Fruit fly (Drosophila melanogaster): ENCODE data around the gene tobi.

tobi gene

DNA sequence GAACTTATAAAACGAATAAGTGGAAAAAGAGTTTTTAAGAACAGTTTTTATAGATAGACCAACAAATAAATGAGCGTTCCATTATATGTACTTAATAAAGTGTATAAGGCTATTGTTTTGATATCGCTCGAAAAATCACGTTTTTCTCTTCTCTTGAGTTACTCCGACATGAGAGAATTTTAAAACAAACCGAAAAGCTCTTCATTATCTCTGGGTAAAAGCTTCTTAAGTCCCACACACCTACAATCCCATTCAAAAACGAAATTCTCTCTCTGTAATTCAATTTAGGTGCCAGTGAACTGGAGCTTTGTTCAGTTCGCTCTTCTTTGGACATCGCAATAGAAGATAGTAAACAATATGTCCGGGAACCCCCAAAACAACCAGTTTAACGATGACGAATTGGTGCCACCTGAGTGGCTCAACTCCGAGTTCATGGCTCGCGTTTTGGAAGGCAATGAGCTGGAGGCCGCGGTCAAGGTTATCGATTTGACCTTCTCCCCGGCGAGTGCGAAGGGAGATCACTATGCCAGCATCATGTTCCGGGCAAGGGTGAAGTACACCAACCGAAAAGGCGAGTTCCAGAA lies 42.8 kb downstream of the tobi start, which contains the start of gene CG31436:
TSS of gene CG31436 (plus strand) at position 281 of the 584 bp plus-strand sequence.
- TF ChIP-seq CG11617 (GFP tag; optimal IDR thresholded peaks at IDR 0.05): no peak
- no peak for TF ChIP-seq Hr96 (GFP tag; optimal IDR thresholded peaks at IDR 0.05)
- peak; percentile 62 for TF ChIP-seq cic (GFP tag; optimal IDR thresholded peaks at IDR 0.05)
- no peak for TF ChIP-seq Mnt (GFP tag; optimal IDR thresholded peaks at IDR 0.05)
- no peak for TF ChIP-seq CG1620 (GFP tag; optimal IDR thresholded peaks at IDR 0.05)
- TF ChIP-seq kay (GFP tag; ENCODE audit: borderline replicate concordance): peak; percentile 84
- no peak for TF ChIP-seq CG5204 (GFP tag; optimal IDR thresholded peaks at IDR 0.05)
- no peak for TF ChIP-seq CG33017 (tag; optimal IDR thresholded peaks at IDR 0.05)

dm6 chr3R:25302239-25302638 lies 44.5 kb downstream of the tobi start, which contains the start of gene CG31370:
Gene CG31370, plus strand, starts transcription at chr3R:25302464.
- TF ChIP-seq bab1 (GFP tag; optimal IDR thresholded peaks at IDR 0.05): no peak
- no peak for TF ChIP-seq Mnt (GFP tag; optimal IDR thresholded peaks at IDR 0.05)
- TF ChIP-seq Hr96 (GFP tag; optimal IDR thresholded peaks at IDR 0.05): no peak
- no peak for TF ChIP-seq CG1620 (GFP tag; optimal IDR thresholded peaks at IDR 0.05)
- no peak for TF ChIP-seq ovo (GFP tag; optimal IDR thresholded peaks at IDR 0.05)
- TF ChIP-seq kay (GFP tag; ENCODE audit: borderline replicate concordance): peak; percentile 93
- TF ChIP-seq CG7101 (tag; optimal IDR thresholded peaks at IDR 0.05): no peak
- peak; percentile 26 for TF ChIP-seq cic (GFP tag; optimal IDR thresholded peaks at IDR 0.05)
- TF ChIP-seq CG14711 (tag; optimal IDR thresholded peaks at IDR 0.05): no peak
- no peak for TF ChIP-seq CG5204 (GFP tag; optimal IDR thresholded peaks at IDR 0.05)

dm6 chr3R:25300575-25300974 lies 46.1 kb downstream of the tobi start, which contains the start of gene CG13659:
Gene CG13659, plus strand, starts transcription at chr3R:25300891.
- peak; percentile 46 for TF ChIP-seq kay (GFP tag; ENCODE audit: borderline replicate concordance)
- TF ChIP-seq CG7101 (tag; optimal IDR thresholded peaks at IDR 0.05): no peak

DNA sequence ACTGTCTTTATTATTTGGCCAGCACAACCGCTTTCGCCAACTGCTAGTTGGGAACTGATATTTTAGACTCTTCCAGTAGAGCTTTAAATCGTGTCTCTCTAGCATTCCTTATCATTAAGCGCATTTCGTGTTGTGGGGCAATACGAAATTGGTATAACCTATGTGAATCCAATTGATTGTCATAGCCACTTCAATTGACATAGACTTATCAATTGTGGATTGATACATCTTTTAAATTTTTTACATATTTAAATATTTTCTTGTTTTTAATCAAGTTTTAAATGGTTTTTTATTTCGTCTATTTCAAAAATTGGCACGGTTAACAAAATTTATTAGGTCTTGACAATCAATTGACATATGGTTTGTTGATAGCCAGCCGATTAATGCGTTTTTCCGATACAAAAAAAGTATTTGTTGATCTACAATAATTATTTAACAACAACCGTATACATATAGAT lies 47.2 kb downstream of the tobi start, which contains the start of gene CG31288:
TSS of gene CG31288 (minus strand) at position 51 of the 458 bp plus-strand sequence.
- no peak for TF ChIP-seq cnc (optimal IDR thresholded peaks at IDR 0.05)
- no peak for TF ChIP-seq pad (GFP tag; optimal IDR thresholded peaks at IDR 0.05)
- TF ChIP-seq tj (GFP tag; optimal IDR thresholded peaks at IDR 0.05): no peak
- no peak for TF ChIP-seq Mnt (GFP tag; optimal IDR thresholded peaks at IDR 0.05)
- TF ChIP-seq kay (GFP tag; ENCODE audit: borderline replicate concordance): peak; percentile 90
- TF ChIP-seq Hr96 (GFP tag; optimal IDR thresholded peaks at IDR 0.05): no peak

- TF ChIP-seq pad (GFP tag; optimal IDR thresholded peaks at IDR 0.05) (no peak), CG33017 (tag; optimal IDR thresholded peaks at IDR 0.05) (no peak), CG14711 (tag; optimal IDR thresholded peaks at IDR 0.05) (no peak), Clk (GFP tag; optimal IDR thresholded peaks at IDR 0.05) (no peak), CG7045 (GFP tag; optimal IDR thresholded peaks at IDR 0.05) (no peak), CG11617 (GFP tag; optimal IDR thresholded peaks at IDR 0.05) (no peak), cnc (optimal IDR thresholded peaks at IDR 0.05) (no peak), Mnt (GFP tag; optimal IDR thresholded peaks at IDR 0.05) (no peak), ovo (GFP tag; optimal IDR thresholded peaks at IDR 0.05) (no peak), Hr96 (GFP tag; optimal IDR thresholded peaks at IDR 0.05) (no peak), Crg-1 (GFP tag; optimal IDR thresholded peaks at IDR 0.05) (no peak), tj (GFP tag; optimal IDR thresholded peaks at IDR 0.05) (no peak), cic (GFP tag; optimal IDR thresholded peaks at IDR 0.05) (no peak), CG1620 (GFP tag; optimal IDR thresholded peaks at IDR 0.05) (no peak), CG5204 (GFP tag; optimal IDR thresholded peaks at IDR 0.05) (no peak)
Observed at dm6 chr3R:25297678-25298077, 49.0 kb downstream of the tobi start, which contains the start of gene CG31097. Gene CG31097, minus strand, starts transcription at chr3R:25297778.

DNA sequence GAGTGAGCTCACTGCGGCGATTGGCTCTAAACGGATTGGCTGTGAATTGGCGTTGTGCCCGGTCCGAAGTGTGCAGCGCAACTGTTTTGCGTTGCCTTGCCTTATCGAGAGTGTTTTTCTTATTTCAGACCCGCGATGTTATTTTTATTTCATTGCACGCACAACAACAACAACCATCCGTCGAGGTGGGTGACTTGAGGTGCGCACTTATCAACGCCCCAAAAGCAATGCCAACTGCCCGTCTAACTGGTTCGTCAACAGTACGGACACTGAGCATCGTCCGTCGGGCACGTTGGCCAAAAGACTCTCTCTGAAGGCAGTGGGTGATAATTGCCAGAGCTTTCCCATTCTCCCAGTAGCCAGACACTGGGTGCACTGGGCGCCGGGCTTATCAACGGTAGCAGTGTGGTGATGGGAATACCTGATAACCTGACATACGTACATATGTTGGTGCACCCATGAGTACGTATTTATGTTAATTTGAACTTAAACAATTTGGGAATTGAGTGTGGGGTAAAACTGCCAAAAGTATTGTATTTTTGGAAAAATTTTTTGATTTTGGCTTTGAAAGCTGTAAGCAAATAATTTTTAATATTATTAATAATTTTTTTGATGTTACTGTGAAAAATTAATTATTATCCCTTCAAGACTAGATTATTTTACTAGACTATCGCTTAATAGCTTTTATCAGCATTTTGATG lies 51.3 kb downstream of the tobi start, which contains the start of gene CG31102:
TSS of gene CG31102 (minus strand) at position 275 of the 701 bp plus-strand sequence.
- no peak for TF ChIP-seq pad (GFP tag; optimal IDR thresholded peaks at IDR 0.05)
- peak; percentile 53 for TF ChIP-seq CG33017 (tag; optimal IDR thresholded peaks at IDR 0.05)
- peak; percentile 52 for TF ChIP-seq CG12768 (GFP tag; optimal IDR thresholded peaks at IDR 0.05)
- no peak for TF ChIP-seq CG7045 (GFP tag; optimal IDR thresholded peaks at IDR 0.05)
- peak; percentile 73 for TF ChIP-seq Hr96 (GFP tag; optimal IDR thresholded peaks at IDR 0.05)
- no peak for TF ChIP-seq Clk (GFP tag; optimal IDR thresholded peaks at IDR 0.05)
- TF ChIP-seq CG1620 (GFP tag; optimal IDR thresholded peaks at IDR 0.05): no peak
- TF ChIP-seq cic (GFP tag; optimal IDR thresholded peaks at IDR 0.05): peak; percentile 91
- no peak for TF ChIP-seq tj (GFP tag; optimal IDR thresholded peaks at IDR 0.05)
- peak; percentile 31 for TF ChIP-seq toe (GFP tag; optimal IDR thresholded peaks at IDR 0.05)
- TF ChIP-seq Mnt (GFP tag; optimal IDR thresholded peaks at IDR 0.05): peak; percentile 85
- TF ChIP-seq kay (GFP tag; ENCODE audit: borderline replicate concordance): peak; percentile 75
- no peak for TF ChIP-seq CG7101 (tag; optimal IDR thresholded peaks at IDR 0.05)
- no peak for TF ChIP-seq CG11617 (GFP tag; optimal IDR thresholded peaks at IDR 0.05)
- TF ChIP-seq bab1 (GFP tag; optimal IDR thresholded peaks at IDR 0.05): no peak
- TF ChIP-seq Crg-1 (GFP tag; optimal IDR thresholded peaks at IDR 0.05): no peak
